Fruit fly (Drosophila melanogaster) whole organism, prepupa: ENCODE results near the gene Atg18a.

Experiments used
- Blimp-1 ChIP-seq: fragments of 200-800 bp; sonication (Bioruptor generic); optimal IDR thresholded peaks from 3 replicates; lab custom pipeline; 2017; ENCODE audit warnings: missing biosample characterization, missing genetic modification characterization, mild to moderate bottlenecking, moderate library complexity, missing genetic modification reagents
- CG10631 ChIP-seq: fragments of 200-800 bp; sonication (Bioruptor generic); optimal IDR thresholded peaks from 2 replicates; lab custom pipeline; 2016; ENCODE audit warnings: missing biosample characterization, missing genetic modification characterization
- CG11294 ChIP-seq: fragments of 200-800 bp; sonication (Bioruptor generic); IDR thresholded peaks from 2 replicates; pipeline ENCODE4 v1.3.6; 2022; ENCODE audit warnings: missing biosample characterization, missing genetic modification characterization
- CG11762 ChIP-seq: fragments of 200-800 bp; sonication (Bioruptor generic); optimal IDR thresholded peaks from 3 replicates; lab custom pipeline; 2016; ENCODE audit warnings: missing biosample characterization, missing genetic modification characterization; ENCODE audit not compliant: insufficient read depth
- CG11902 ChIP-seq: fragments of 200-800 bp; sonication (Bioruptor generic); optimal IDR thresholded peaks from 3 replicates; lab custom pipeline; 2016; ENCODE audit warnings: missing biosample characterization, missing genetic modification characterization
- CG15336 ChIP-seq: fragments of 200-800 bp; sonication (Bioruptor generic); IDR thresholded peaks from 2 replicates; pipeline ENCODE4 v1.3.6; 2022; ENCODE audit warnings: missing biosample characterization, missing genetic modification characterization
- CG1621 ChIP-seq: fragments of 200-800 bp; sonication (Bioruptor generic); optimal IDR thresholded peaks from 3 replicates; lab custom pipeline; 2018; ENCODE audit warnings: missing biosample characterization, mild to moderate bottlenecking, missing genetic modification characterization
- CG3032 ChIP-seq: fragments of 200-800 bp; optimal IDR thresholded peaks from 2 replicates; lab custom pipeline; 2019; ENCODE audit warnings: missing biosample characterization, mild to moderate bottlenecking, missing genetic modification characterization, moderate library complexity
- CG31627 ChIP-seq: fragments of 200-800 bp; sonication (Bioruptor generic); optimal IDR thresholded peaks from 3 replicates; lab custom pipeline; 2016; ENCODE audit warnings: missing biosample characterization, missing genetic modification characterization
- CG32006 ChIP-seq: fragments of 200-800 bp; sonication (Bioruptor generic); optimal IDR thresholded peaks from 3 replicates; lab custom pipeline; 2017; ENCODE audit warnings: missing biosample characterization, mild to moderate bottlenecking, missing genetic modification characterization
- CG34406 ChIP-seq: fragments of 200-800 bp; sonication (Bioruptor generic); optimal IDR thresholded peaks from 3 replicates; lab custom pipeline; 2016; ENCODE audit warnings: missing biosample characterization, missing genetic modification characterization
- CG3919 ChIP-seq: fragments of 200-800 bp; sonication (Bioruptor generic); optimal IDR thresholded peaks from 3 replicates; lab custom pipeline; 2016; ENCODE audit warnings: missing biosample characterization, missing genetic modification characterization
- CG6276 ChIP-seq: fragments of 200-800 bp; sonication (Bioruptor generic); optimal IDR thresholded peaks from 2 replicates; lab custom pipeline; 2017; ENCODE audit warnings: missing biosample characterization, mild to moderate bottlenecking, missing genetic modification characterization
- CG6792 ChIP-seq: fragments of 200-800 bp; sonication (Bioruptor generic); optimal IDR thresholded peaks from 3 replicates; lab custom pipeline; 2016; ENCODE audit warnings: missing biosample characterization, missing genetic modification characterization
- CG6808 ChIP-seq: fragments of 200-800 bp; sonication (Bioruptor generic); optimal IDR thresholded peaks from 3 replicates; lab custom pipeline; 2017; ENCODE audit warnings: missing biosample characterization, missing genetic modification characterization, mild to moderate bottlenecking, moderate library complexity, missing genetic modification reagents
- CG6854 ChIP-seq: fragments of 200-800 bp; sonication (Bioruptor generic); optimal IDR thresholded peaks from 2 replicates; lab custom pipeline; 2017; ENCODE audit warnings: missing biosample characterization, mild to moderate bottlenecking, missing genetic modification characterization
- CG7368 ChIP-seq: fragments of 200-800 bp; sonication (Bioruptor generic); optimal IDR thresholded peaks from 3 replicates; lab custom pipeline; 2016; ENCODE audit warnings: missing biosample characterization, missing genetic modification characterization
- CG8119 ChIP-seq: fragments of 200-800 bp; sonication (Bioruptor generic); IDR thresholded peaks from 3 replicates; pipeline ENCODE4 v1.3.6; 2022; ENCODE audit warnings: missing biosample characterization, missing genetic modification characterization
- CG8319 ChIP-seq: fragments of 200-800 bp; sonication (Bioruptor generic); optimal IDR thresholded peaks from 3 replicates; lab custom pipeline; 2016; ENCODE audit warnings: missing biosample characterization, missing genetic modification characterization
- CG9139 ChIP-seq: fragments of 200-800 bp; sonication (Bioruptor generic); optimal IDR thresholded peaks from 3 replicates; lab custom pipeline; 2017; ENCODE audit warnings: missing biosample characterization, mild to moderate bottlenecking, missing genetic modification characterization
- Eip78C ChIP-seq: fragments of 200-800 bp; sonication (Bioruptor generic); peaks from one replicate; lab custom pipeline; 2016; ENCODE audit warnings: missing biosample characterization, missing genetic modification characterization
- Eip93F ChIP-seq: fragments of 200-800 bp; sonication (Bioruptor generic); optimal IDR thresholded peaks from 2 replicates; lab custom pipeline; 2016; ENCODE audit warnings: missing biosample characterization, mild to moderate bottlenecking, missing genetic modification characterization
- Ets21C ChIP-seq: fragments of 200-800 bp; sonication (Bioruptor generic); optimal IDR thresholded peaks from 3 replicates; lab custom pipeline; 2016; ENCODE audit warnings: missing biosample characterization, missing genetic modification characterization
- Ets96B ChIP-seq: fragments of 200-800 bp; optimal IDR thresholded peaks from 2 replicates; lab custom pipeline; 2019; ENCODE audit warnings: missing biosample characterization, mild to moderate bottlenecking, missing genetic modification characterization, moderate library complexity
- Gug ChIP-seq: fragments of 200-800 bp; sonication (Bioruptor generic); IDR thresholded peaks from 2 replicates; pipeline ENCODE4 v1.3.6; 2022; ENCODE audit warnings: missing biosample characterization, missing genetic modification characterization
- Hr38 ChIP-seq: sonication (Bioruptor generic); optimal IDR thresholded peaks from 2 replicates; lab custom pipeline; 2016; ENCODE audit warnings: missing biosample characterization, missing genetic modification characterization
- Hr39 ChIP-seq: fragments of 200-800 bp; sonication (Bioruptor generic); optimal IDR thresholded peaks from 2 replicates; lab custom pipeline; 2016; ENCODE audit warnings: missing biosample characterization, missing genetic modification characterization
- Hr4 ChIP-seq: fragments of 200-800 bp; sonication (Bioruptor generic); optimal IDR thresholded peaks from 3 replicates; lab custom pipeline; 2016; ENCODE audit warnings: missing biosample characterization, missing genetic modification characterization
- Lpt ChIP-seq: fragments of 200-800 bp; sonication (Bioruptor generic); optimal IDR thresholded peaks from 3 replicates; lab custom pipeline; 2016; ENCODE audit warnings: missing biosample characterization, missing genetic modification characterization
- OdsH ChIP-seq: fragments of 200-800 bp; sonication (Bioruptor generic); optimal IDR thresholded peaks from 3 replicates; lab custom pipeline; 2016; ENCODE audit warnings: missing biosample characterization, missing genetic modification characterization
- Sox14 ChIP-seq: fragments of 200-800 bp; sonication (Bioruptor generic); optimal IDR thresholded peaks from 3 replicates; lab custom pipeline; 2016; ENCODE audit warnings: missing biosample characterization, missing genetic modification characterization
- Sox15 ChIP-seq: fragments of 200-800 bp; sonication (Bioruptor generic); optimal IDR thresholded peaks from 3 replicates; lab custom pipeline; 2016; ENCODE audit warnings: missing biosample characterization, missing genetic modification characterization
- achi ChIP-seq: fragments of 200-800 bp; sonication (Bioruptor generic); optimal IDR thresholded peaks from 3 replicates; lab custom pipeline; 2016; ENCODE audit warnings: missing biosample characterization, missing genetic modification characterization
- acj6 ChIP-seq: fragments of 200-800 bp; sonication (Bioruptor generic); optimal IDR thresholded peaks from 3 replicates; lab custom pipeline; 2016; ENCODE audit warnings: missing biosample characterization, missing genetic modification characterization
- cyc ChIP-seq: fragments of 200-800 bp; sonication (Bioruptor generic); optimal IDR thresholded peaks from 3 replicates; lab custom pipeline; 2016; ENCODE audit warnings: missing biosample characterization, missing genetic modification characterization
- dac ChIP-seq: fragments of 200-800 bp; sonication (Bioruptor generic); optimal IDR thresholded peaks from 2 replicates; lab custom pipeline; 2017; ENCODE audit warnings: missing biosample characterization, mild to moderate bottlenecking, missing genetic modification characterization
- esn ChIP-seq: fragments of 200-800 bp; sonication (Bioruptor generic); optimal IDR thresholded peaks from 2 replicates; lab custom pipeline; 2016; ENCODE audit warnings: missing biosample characterization, mild to moderate bottlenecking, missing genetic modification characterization, moderate library complexity
- fd59A ChIP-seq: fragments of 200-800 bp; sonication (Bioruptor generic); optimal IDR thresholded peaks from 2 replicates; lab custom pipeline; 2017; ENCODE audit warnings: missing biosample characterization, mild to moderate bottlenecking, missing genetic modification characterization, missing genetic modification reagents
- fd85E ChIP-seq: fragments of 200-800 bp; sonication (Bioruptor generic); optimal IDR thresholded peaks from 3 replicates; lab custom pipeline; 2016; ENCODE audit warnings: missing biosample characterization, missing genetic modification characterization
- fkh ChIP-seq: fragments of 200-800 bp; sonication (Bioruptor generic); optimal IDR thresholded peaks from 3 replicates; lab custom pipeline; 2017; ENCODE audit warnings: missing biosample characterization, mild to moderate bottlenecking, missing genetic modification characterization, moderate library complexity
- lz ChIP-seq: fragments of 200-800 bp; sonication (Bioruptor generic); optimal IDR thresholded peaks from 3 replicates; lab custom pipeline; 2016; ENCODE audit warnings: missing biosample characterization, missing genetic modification characterization
- pdm3 ChIP-seq: fragments of 200-800 bp; sonication (Bioruptor generic); optimal IDR thresholded peaks from 3 replicates; lab custom pipeline; 2016; ENCODE audit warnings: missing biosample characterization, missing genetic modification characterization
- salr ChIP-seq, 2 experiments: fragments of 200-800 bp; sonication (Bioruptor generic); optimal IDR thresholded peaks; 3 replicates each; lab custom pipeline; 2016 to 2018; ENCODE audit warnings: missing biosample characterization in 2 of 2, missing genetic modification characterization in 2 of 2, mild to moderate bottlenecking in 1 of 2
- spab ChIP-seq: fragments of 200-800 bp; sonication (Bioruptor generic); optimal IDR thresholded peaks from 2 replicates; lab custom pipeline; 2017; ENCODE audit warnings: missing biosample characterization, mild to moderate bottlenecking, missing genetic modification characterization, missing genetic modification reagents
- ss ChIP-seq, 2 experiments: fragments of 200-800 bp; sonication (Bioruptor generic); optimal IDR thresholded peaks; 2 replicates in 1 of 2; 3 replicates in 1 of 2; lab custom pipeline; 2017 to 2018; ENCODE audit warnings: mild to moderate bottlenecking in 2 of 2, missing biosample characterization in 2 of 2, missing genetic modification characterization in 2 of 2, moderate library complexity in 1 of 2
- svp ChIP-seq: fragments of 200-800 bp; sonication (Bioruptor generic); peaks from one replicate; lab custom pipeline; 2016; ENCODE audit warnings: missing biosample characterization, missing genetic modification characterization
- topi ChIP-seq: fragments of 200-800 bp; sonication (Bioruptor generic); optimal IDR thresholded peaks from 3 replicates; lab custom pipeline; 2016; ENCODE audit warnings: missing biosample characterization, missing genetic modification characterization
- vri ChIP-seq: fragments of 200-800 bp; sonication (Bioruptor generic); optimal IDR thresholded peaks from 3 replicates; lab custom pipeline; 2016; ENCODE audit warnings: missing biosample characterization, mild to moderate bottlenecking, missing genetic modification characterization

Atg18a gene

dm6 chr3L:8186627-8187396 is at the start of gene Atg18a, which contains the start of gene ERR (continued):
- TF ChIP-seq ss (GFP tag; optimal IDR thresholded peaks at IDR 0.05; lab: Kevin White, UChicago) (peak in 1 of 2 experiments; percentile 67), CG7368 (GFP tag; lab: Kevin White, UChicago) (peak; percentile 75), CG1621 (tag; lab: Kevin White, UChicago) (peak; percentile 12), dac (GFP tag; lab: Kevin White, UChicago) (peak; percentile 73), vri (peak; percentile 68), Ets96B (tag; lab: Kevin White, UChicago) (peak; percentile 75), CG32006 (GFP tag; lab: Kevin White, UChicago) (peak; percentile 89), CG9139 (GFP tag; lab: Kevin White, UChicago) (no peak), lz (GFP tag; lab: Kevin White, UChicago) (peak; percentile 91)

- no peak for TF ChIP-seq Eip93F (GFP tag; lab: Kevin White, UChicago)
- TF ChIP-seq CG31627 (GFP tag; lab: Kevin White, UChicago), result peak; percentile 88
- peak in 1 of 2 experiments; percentile 3 for TF ChIP-seq salr (GFP tag; optimal IDR thresholded peaks at IDR 0.05; lab: Kevin White, UChicago)
- TF ChIP-seq acj6, result peak; percentile 81
- TF ChIP-seq CG6808 (GFP tag; lab: Kevin White, UChicago), result no peak
- TF ChIP-seq CG11762 (GFP tag; lab: Kevin White, UChicago), result peak; percentile 36
- peak; percentile 81 for TF ChIP-seq CG10631 (GFP tag; lab: Kevin White, UChicago)
- TF ChIP-seq Lpt (GFP tag; lab: Kevin White, UChicago), result no peak
- peak; percentile 31 for TF ChIP-seq Blimp-1 (GFP tag; lab: Kevin White, UChicago)
- 0 out of 3 replicates have a peak, but pooled peaks have one; percentile 12 for TF ChIP-seq CG8119 (GFP tag; lab: Robert Waterston, UW)
- no peak for TF ChIP-seq Hr4 (GFP tag; lab: Kevin White, UChicago)
- no peak for TF ChIP-seq topi
- TF ChIP-seq Sox14 (GFP tag; lab: Kevin White, UChicago), result no peak
- no peak; the same call in 1 of the 2 replicates for TF ChIP-seq CG11294 (GFP tag; lab: Robert Waterston, UW)
- TF ChIP-seq CG6276, result no peak
- TF ChIP-seq CG32006 (GFP tag; lab: Kevin White, UChicago), result no peak
- no peak for TF ChIP-seq Ets96B (tag; lab: Kevin White, UChicago)
- no peak for TF ChIP-seq pdm3 (GFP tag; lab: Kevin White, UChicago)
- no peak for TF ChIP-seq fkh (GFP tag; lab: Kevin White, UChicago)
- peak; percentile 83 for TF ChIP-seq cyc (GFP tag; lab: Kevin White, UChicago)
- TF ChIP-seq Hr39 (GFP tag; lab: Kevin White, UChicago), result peak; percentile 84
- no peak for TF ChIP-seq vri
- TF ChIP-seq Ets21C (GFP tag; lab: Kevin White, UChicago), result peak; percentile 75
- TF ChIP-seq CG15336 (GFP tag; lab: Robert Waterston, UW), result no peak
- no peak for TF ChIP-seq CG6854 (GFP tag; lab: Kevin White, UChicago)
- peak; percentile 84 for TF ChIP-seq lz (GFP tag; lab: Kevin White, UChicago)
- TF ChIP-seq Sox15, result peak; percentile 70
- TF ChIP-seq fd85E (GFP tag; lab: Kevin White, UChicago), result peak; percentile 51
- TF ChIP-seq Eip78C (GFP tag; lab: Kevin White, UChicago), result peak; percentile 92
- TF ChIP-seq CG34406 (GFP tag; lab: Kevin White, UChicago), result peak; percentile 64
- TF ChIP-seq achi (GFP tag; lab: Kevin White, UChicago), result no peak
- TF ChIP-seq dac (GFP tag; lab: Kevin White, UChicago), result no peak
- TF ChIP-seq Gug (GFP tag; lab: Robert Waterston, UW), result peak; percentile 64
- TF ChIP-seq esn, result peak; percentile 86
- no peak for TF ChIP-seq CG3919 (GFP tag; lab: Kevin White, UChicago)
- no peak for TF ChIP-seq OdsH (GFP tag; lab: Kevin White, UChicago)
- peak; percentile 47 for TF ChIP-seq CG8319 (GFP tag; lab: Kevin White, UChicago)
- no peak for TF ChIP-seq svp (GFP tag; lab: Kevin White, UChicago)
- TF ChIP-seq spab (GFP tag; lab: Kevin White, UChicago), result no peak
- peak; percentile 67 for TF ChIP-seq CG6792 (GFP tag; lab: Kevin White, UChicago)
- TF ChIP-seq Hr38 (GFP tag; lab: Kevin White, UChicago), result no peak
- TF ChIP-seq CG11902 (GFP tag; lab: Kevin White, UChicago), result peak; percentile 61
- TF ChIP-seq fd59A (GFP tag; lab: Kevin White, UChicago), result peak; percentile 26
- TF ChIP-seq CG3032 (tag; lab: Kevin White, UChicago), result peak; percentile 81
Observed at dm6 chr3L:8137448-8137906, 49.2 kb upstream of the Atg18a start, which contains the start of the genes Setx and mus301. TSS of gene Setx (minus strand) at chr3L:8137498. TSS of gene mus301 (plus strand) at chr3L:8137808.
